Worm (Caenorhabditis elegans): ENCODE measurements around the gene F54E2.9.

DNA sequence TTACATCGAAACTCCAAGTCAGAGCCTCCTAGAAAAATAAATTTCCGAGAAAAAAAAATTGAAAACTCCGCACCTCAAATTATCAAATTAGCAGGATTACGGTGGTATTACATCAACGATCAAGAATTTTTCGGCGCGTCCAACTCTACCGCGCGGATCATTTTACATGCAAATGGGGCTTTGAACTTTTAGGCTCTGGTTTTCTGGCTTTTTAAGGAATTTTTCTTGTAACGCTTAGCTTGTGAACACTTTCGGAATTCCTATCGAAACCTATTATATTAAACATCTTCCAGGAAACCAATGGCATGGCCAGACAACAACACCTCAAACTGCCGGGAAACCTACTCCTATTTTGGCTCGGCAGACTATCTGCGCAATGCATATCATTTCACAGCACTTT, 42.2 kb downstream of the F54E2.9 start, which contains the start of gene srh-56:
- TF ChIP-seq W03F9.2 (tag; optimal IDR thresholded peaks at IDR 0.05) (no peak), him-1 (tag; optimal IDR thresholded peaks at IDR 0.05) (no peak), dao-5 (tag; optimal IDR thresholded peaks at IDR 0.05) (no peak)
